Fruit fly (Drosophila melanogaster): ENCODE measurements around the gene iPLA2-VIA.

DNA sequence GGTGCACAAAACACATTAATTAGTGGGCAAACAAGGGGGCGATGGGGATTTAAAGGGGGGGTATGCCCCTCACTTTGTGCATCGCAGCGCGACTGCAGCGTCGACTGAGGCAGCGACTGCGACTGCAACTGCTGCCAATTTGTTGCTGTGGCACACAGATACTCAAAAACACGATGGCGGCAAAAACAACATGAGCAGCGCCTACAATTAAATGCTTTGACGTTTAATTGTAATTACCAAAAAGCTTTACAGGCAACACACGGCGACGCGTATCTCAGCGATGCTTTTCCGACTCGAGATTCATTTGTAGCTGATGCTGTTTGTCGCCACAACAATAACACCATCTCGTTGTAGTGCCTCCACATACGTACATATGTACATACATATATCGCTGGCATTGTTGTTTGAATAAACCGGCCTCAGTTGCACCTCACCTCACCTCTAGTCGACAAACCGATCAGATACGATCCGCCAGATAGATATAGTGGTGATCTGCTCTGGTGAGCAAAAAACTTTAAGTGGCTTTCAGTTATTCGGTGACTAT is 42.9 kb downstream of the iPLA2-VIA start:
- TF ChIP-seq ovo (GFP tag; optimal IDR thresholded peaks at IDR 0.05) (no peak), CG5204 (GFP tag; optimal IDR thresholded peaks at IDR 0.05) (no peak), CG7045 (GFP tag; optimal IDR thresholded peaks at IDR 0.05) (no peak), CG12768 (GFP tag; optimal IDR thresholded peaks at IDR 0.05) (no peak), pad (GFP tag; optimal IDR thresholded peaks at IDR 0.05) (no peak), CG14711 (tag; optimal IDR thresholded peaks at IDR 0.05) (no peak), Clk (GFP tag; optimal IDR thresholded peaks at IDR 0.05) (no peak), CG7101 (tag; optimal IDR thresholded peaks at IDR 0.05) (no peak), cic (GFP tag; optimal IDR thresholded peaks at IDR 0.05) (no peak), bab1 (GFP tag; optimal IDR thresholded peaks at IDR 0.05) (no peak), kay (GFP tag; ENCODE audit: borderline replicate concordance) (peak; percentile 61), toe (GFP tag; optimal IDR thresholded peaks at IDR 0.05) (no peak)

Measured in whole organism, adult.